Worm (Caenorhabditis elegans): ENCODE measurements around the gene pqn-80.
"Not testable (repeated sequence)": the region's sequence is repeated elsewhere in the genome, so short reads cannot be mapped to it uniquely, and the experiment has no call there.

ce11 chrIII:12665500-12665907 is 39.1 kb downstream of the pqn-80 start:
- TF ChIP-seq dve-1 (tag; optimal IDR thresholded peaks at IDR 0.05); lin-11 (tag; optimal IDR thresholded peaks at IDR 0.05); F13H6.1 (tag; optimal IDR thresholded peaks at IDR 0.05); hlh-6 (tag; optimal IDR thresholded peaks at IDR 0.05); pat-9 (tag; optimal IDR thresholded peaks at IDR 0.05); unc-55 (GFP tag; optimal IDR thresholded peaks at IDR 0.05); eyg-1 (tag; optimal IDR thresholded peaks at IDR 0.05); gmeb-2 (tag; optimal IDR thresholded peaks at IDR 0.05); dmd-4 (tag; optimal IDR thresholded peaks at IDR 0.05; ENCODE audit: borderline replicate concordance); pha-4 (tag; optimal IDR thresholded peaks at IDR 0.05); pag-3 (tag; optimal IDR thresholded peaks at IDR 0.05; ENCODE audit: borderline replicate concordance): not testable (repeated sequence)
